Worm (Caenorhabditis elegans) whole organism, early embryonic: ENCODE results near the gene T01C4.8.

Source experiments
- F13C5.2 ChIP-seq: sonication (generic microtip); optimal IDR thresholded peaks from 2 replicates; lab custom pipeline; 2017; ENCODE audit warnings: mild to moderate bottlenecking, missing genetic modification characterization, inconsistent platforms, missing compliant biosample characterization
- aly-1 ChIP-seq: sonication (generic microtip); optimal IDR thresholded peaks from 2 replicates; lab custom pipeline; 2016; ENCODE audit warnings: missing genetic modification characterization, missing compliant biosample characterization
- ama-1 ChIP-seq: fragments of 150-350 bp; optimal IDR thresholded peaks from 2 replicates; lab custom pipeline; 2014
- ceh-13 ChIP-seq: fragments of 200-800 bp; sonication (Bioruptor generic); optimal IDR thresholded peaks from 2 replicates; lab custom pipeline; 2018; ENCODE audit warnings: mild to moderate bottlenecking, missing genetic modification characterization, missing compliant biosample characterization
- flt-1 ChIP-seq: fragments of 200-800 bp; sonication (Bioruptor generic); IDR thresholded peaks from 2 replicates; pipeline ENCODE4 v1.3.6; 2022; ENCODE audit warnings: missing genetic modification characterization, missing compliant biosample characterization
- hmbx-1 ChIP-seq: sonication (generic microtip); optimal IDR thresholded peaks from 2 replicates; lab custom pipeline; 2016; ENCODE audit warnings: mild to moderate bottlenecking, missing genetic modification characterization, missing compliant biosample characterization
- hmg-4 ChIP-seq: fragments of 200-800 bp; sonication (Bioruptor generic); optimal IDR thresholded peaks from 2 replicates; lab custom pipeline; 2018; ENCODE audit warnings: mild to moderate bottlenecking, missing genetic modification characterization, missing compliant biosample characterization
- hnd-1 ChIP-seq: sonication (generic microtip); optimal IDR thresholded peaks from 2 replicates; lab custom pipeline; 2016; ENCODE audit warnings: missing genetic modification characterization, missing compliant biosample characterization
- scrt-1 ChIP-seq: fragments of 200-800 bp; sonication (Bioruptor generic); IDR thresholded peaks from 2 replicates; pipeline ENCODE4 v1.3.6; 2022; ENCODE audit warnings: missing genetic modification characterization, missing compliant biosample characterization
- tbx-37 ChIP-seq: fragments of 200-800 bp; sonication (Bioruptor generic); conservative IDR thresholded peaks from 2 replicates; pipeline ENCODE4 v1.3.6; 2022; ENCODE audit warnings: missing genetic modification reagents, missing genetic modification characterization, missing compliant biosample characterization

DNA sequence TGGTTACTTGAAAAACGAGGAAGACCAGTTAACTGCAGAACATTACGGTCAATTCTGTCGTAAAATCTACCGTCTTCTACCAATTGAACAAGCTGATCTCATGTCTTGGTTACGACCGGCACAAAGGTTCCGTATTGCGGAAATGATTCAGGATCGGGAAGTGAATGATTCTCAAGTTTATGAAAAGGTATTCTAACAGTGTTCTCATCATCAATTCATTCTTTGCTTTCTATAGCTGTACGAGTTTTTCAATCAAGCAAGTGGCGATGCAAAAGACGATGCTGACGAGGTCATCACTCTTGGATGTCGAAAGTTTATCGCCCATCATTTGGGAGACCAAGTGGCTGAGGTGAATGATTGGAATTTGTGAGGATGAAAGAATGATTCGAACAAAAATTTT is 42.0 kb downstream of the T01C4.8 start:
- TF ChIP-seq tbx-37 (no peak), F13C5.2 (tag; lab: Kevin White, UChicago) (no peak), scrt-1 (no peak), ama-1 (lab: Kevin White, UChicago) (no peak), ceh-13 (GFP tag; lab: Kevin White, UChicago) (no peak), aly-1 (no peak), hnd-1 (tag; lab: Kevin White, UChicago) (no peak), flt-1 (GFP tag; lab: Robert Waterston, UW) (no peak), hmbx-1 (tag; lab: Kevin White, UChicago) (no peak), hmg-4 (GFP tag; lab: Kevin White, UChicago) (no peak)
